Fruit fly (Drosophila melanogaster): ENCODE data around the gene CG13313.

Gene CG13313

dm6 chr3L:8996173-8996767 lies 37.6 kb downstream of the CG13313 start (continued):
- TF ChIP-seq CG11762 (GFP tag; optimal IDR thresholded peaks at IDR 0.05; ENCODE audit: insufficient read depth) (peak; percentile 74), CG6792 (GFP tag; optimal IDR thresholded peaks at IDR 0.05) (peak; percentile 89), CG9139 (GFP tag; optimal IDR thresholded peaks at IDR 0.05) (no peak), eg (GFP tag; IDR thresholded peaks at IDR 0.05) (peak; percentile 97), CG11902 (GFP tag; optimal IDR thresholded peaks at IDR 0.05) (peak; percentile 86), Ets96B (tag; optimal IDR thresholded peaks at IDR 0.05) (peak; percentile 64), CG6808 (GFP tag; optimal IDR thresholded peaks at IDR 0.05) (no peak), Lpt (GFP tag; optimal IDR thresholded peaks at IDR 0.05) (peak; percentile 91), svp (GFP tag) (peak; percentile 95), CG8632 (GFP tag; optimal IDR thresholded peaks at IDR 0.05) (peak; percentile 82), dsx (GFP tag; optimal IDR thresholded peaks at IDR 0.05; ENCODE audit: poor library complexity, severe bottlenecking) (no peak), CG4318 (GFP tag; optimal IDR thresholded peaks at IDR 0.05) (peak; percentile 92), CG34406 (GFP tag; optimal IDR thresholded peaks at IDR 0.05) (peak; percentile 82), Sox15 (GFP tag; optimal IDR thresholded peaks at IDR 0.05) (peak; percentile 66), esn (GFP tag; optimal IDR thresholded peaks at IDR 0.05) (peak; percentile 92), Eip93F (GFP tag; optimal IDR thresholded peaks at IDR 0.05) (peak; percentile 70), achi (GFP tag; optimal IDR thresholded peaks at IDR 0.05) (peak; percentile 87), Eip78C (GFP tag) (peak; percentile 97), Sox14 (GFP tag; optimal IDR thresholded peaks at IDR 0.05) (peak; percentile 87), CG6854 (GFP tag; optimal IDR thresholded peaks at IDR 0.05) (no peak), CG6163 (GFP tag; IDR thresholded peaks at IDR 0.05) (peak; percentile 95), Smox (GFP tag; optimal IDR thresholded peaks at IDR 0.05) (no peak), acj6 (GFP tag; optimal IDR thresholded peaks at IDR 0.05) (peak; percentile 87), CG10669 (GFP tag; optimal IDR thresholded peaks at IDR 0.05) (no peak), CG11294 (GFP tag; IDR thresholded peaks at IDR 0.05) (peak; percentile 82; the same call in 1 of the 2 replicates), salr (GFP tag; optimal IDR thresholded peaks at IDR 0.05) (peak in 1 of 2 experiments; percentile 31), Ets21C (GFP tag; optimal IDR thresholded peaks at IDR 0.05) (peak; percentile 82), OdsH (GFP tag; optimal IDR thresholded peaks at IDR 0.05) (peak; percentile 90), dac (GFP tag; optimal IDR thresholded peaks at IDR 0.05) (peak; percentile 89), Gug (GFP tag; IDR thresholded peaks at IDR 0.05) (peak; percentile 86), CG6276 (GFP tag; optimal IDR thresholded peaks at IDR 0.05) (peak; percentile 91), spab (GFP tag; optimal IDR thresholded peaks at IDR 0.05) (no peak), CG10631 (GFP tag; optimal IDR thresholded peaks at IDR 0.05) (no peak), CG7368 (GFP tag; optimal IDR thresholded peaks at IDR 0.05) (peak; percentile 87)

dm6 chr3L:8996899-8997685 lies 38.4 kb downstream of the CG13313 start:
- TF ChIP-seq topi (GFP tag; optimal IDR thresholded peaks at IDR 0.05) (no peak), Sox102F (GFP tag; optimal IDR thresholded peaks at IDR 0.05) (peak; percentile 13), CG1621 (tag; optimal IDR thresholded peaks at IDR 0.05) (peak; percentile 2), CG15336 (GFP tag; IDR thresholded peaks at IDR 0.05) (0 out of 2 replicates have a peak, but pooled peaks have one; percentile 31), CG8319 (GFP tag; optimal IDR thresholded peaks at IDR 0.05) (no peak), Blimp-1 (GFP tag; optimal IDR thresholded peaks at IDR 0.05) (peak; percentile 91), fd85E (GFP tag; optimal IDR thresholded peaks at IDR 0.05) (no peak), CG11902 (GFP tag; optimal IDR thresholded peaks at IDR 0.05) (no peak), CG11294 (GFP tag; IDR thresholded peaks at IDR 0.05) (no peak), CG8119 (GFP tag; IDR thresholded peaks at IDR 0.05) (peak; percentile 14; the same call in 1 of the 3 replicates), eg (GFP tag; IDR thresholded peaks at IDR 0.05) (0 out of 3 replicates have a peak, but pooled peaks have one; percentile 34), achi (GFP tag; optimal IDR thresholded peaks at IDR 0.05) (peak; percentile 52), CG3919 (GFP tag; optimal IDR thresholded peaks at IDR 0.05) (peak; percentile 15), svp (GFP tag) (peak; percentile 89), acj6 (GFP tag; optimal IDR thresholded peaks at IDR 0.05) (no peak), dsx (GFP tag; optimal IDR thresholded peaks at IDR 0.05; ENCODE audit: poor library complexity, severe bottlenecking) (peak; percentile 26), Sox15 (GFP tag; optimal IDR thresholded peaks at IDR 0.05) (no peak), vri (GFP tag; optimal IDR thresholded peaks at IDR 0.05) (no peak), CG6854 (GFP tag; optimal IDR thresholded peaks at IDR 0.05) (peak; percentile 41), net (GFP tag; optimal IDR thresholded peaks at IDR 0.05) (peak; percentile 18), Eip78C (GFP tag) (peak; percentile 32), ss (GFP tag; optimal IDR thresholded peaks at IDR 0.05) (peak in 1 of 2 experiments; percentile 21), CG6163 (GFP tag; IDR thresholded peaks at IDR 0.05) (0 out of 3 replicates have a peak, but pooled peaks have one; percentile 18)

Measured in whole organism, prepupa.